Fruit fly (Drosophila melanogaster) whole organism, embryonic: ENCODE data around the gene CG31467.

Experiments used
- Adf1 ChIP-seq: fragments of 200-800 bp; sonication (Bioruptor generic); IDR thresholded peaks from 2 replicates; pipeline ENCODE4 v1.3.6; 2022; ENCODE audit warnings: missing biosample characterization, missing genetic modification characterization
- Aef1 ChIP-seq: fragments of 200-800 bp; sonication (Bioruptor generic); IDR thresholded peaks from 3 replicates; pipeline ENCODE4 v1.3.6; 2022; ENCODE audit warnings: missing biosample characterization, missing genetic modification characterization
- CG11723 ChIP-seq: fragments of 200-800 bp; sonication (Bioruptor generic); optimal IDR thresholded peaks from 2 replicates; lab custom pipeline; 2017; ENCODE audit warnings: missing biosample characterization, mild to moderate bottlenecking, missing genetic modification characterization
- CG12391 ChIP-seq: fragments of 200-800 bp; sonication (Bioruptor generic); optimal IDR thresholded peaks from 3 replicates; lab custom pipeline; 2018; ENCODE audit warnings: missing biosample characterization, mild to moderate bottlenecking, missing genetic modification characterization, moderate library complexity
- CG2116 ChIP-seq: fragments of 200-800 bp; sonication (Bioruptor generic); optimal IDR thresholded peaks from 3 replicates; lab custom pipeline; 2018; ENCODE audit warnings: missing biosample characterization, mild to moderate bottlenecking, missing genetic modification characterization
- CG31224 ChIP-seq: fragments of 200-800 bp; sonication (Bioruptor generic); IDR thresholded peaks from 2 replicates; pipeline ENCODE4 v1.3.6; 2022; ENCODE audit warnings: missing biosample characterization, missing genetic modification characterization
- CG31388 ChIP-seq: fragments of 200-800 bp; sonication (Bioruptor generic); optimal IDR thresholded peaks from 2 replicates; lab custom pipeline; 2016; ENCODE audit warnings: missing biosample characterization, missing genetic modification characterization
- CG31441 ChIP-seq: fragments of 200-800 bp; sonication (Bioruptor generic); IDR thresholded peaks from 2 replicates; pipeline ENCODE4 v1.3.6; 2022; ENCODE audit warnings: missing biosample characterization, missing genetic modification characterization
- CG6654 ChIP-seq: fragments of 200-800 bp; sonication (Bioruptor generic); optimal IDR thresholded peaks from 2 replicates; lab custom pipeline; 2017; ENCODE audit warnings: missing biosample characterization, mild to moderate bottlenecking, missing genetic modification characterization
- CG7357 ChIP-seq: fragments of 200-800 bp; sonication (Bioruptor generic); IDR thresholded peaks from 3 replicates; pipeline ENCODE4 v1.3.6; 2022; ENCODE audit warnings: missing biosample characterization, missing genetic modification characterization
- CG8478 ChIP-seq: fragments of >200 bp; optimal IDR thresholded peaks from 2 replicates; lab custom pipeline; 2018
- CG8944 ChIP-seq: fragments of 200-800 bp; sonication (Bioruptor generic); optimal IDR thresholded peaks from 3 replicates; lab custom pipeline; 2016; ENCODE audit warnings: missing biosample characterization, missing genetic modification characterization
- CG9609 ChIP-seq: fragments of 200-800 bp; sonication (Bioruptor generic); optimal IDR thresholded peaks from 3 replicates; lab custom pipeline; 2016; ENCODE audit warnings: missing biosample characterization, missing genetic modification characterization
- CG9797 ChIP-seq: fragments of 200-800 bp; sonication (Bioruptor generic); optimal IDR thresholded peaks from 3 replicates; lab custom pipeline; 2018; ENCODE audit warnings: missing biosample characterization, mild to moderate bottlenecking, missing genetic modification characterization
- CG9817 ChIP-seq: fragments of 200-800 bp; sonication (Bioruptor generic); optimal IDR thresholded peaks from 2 replicates; lab custom pipeline; 2018; ENCODE audit warnings: missing biosample characterization, mild to moderate bottlenecking, missing genetic modification characterization, moderate library complexity
- Deaf1 ChIP-seq: fragments of 200-800 bp; optimal IDR thresholded peaks from 3 replicates; lab custom pipeline; 2019; ENCODE audit warnings: missing biosample characterization, mild to moderate bottlenecking, missing genetic modification characterization, moderate library complexity
- Dip2 ChIP-seq: fragments of 200-800 bp; sonication (Bioruptor generic); IDR thresholded peaks from 2 replicates; pipeline ENCODE4 v1.3.6; 2022; ENCODE audit warnings: missing biosample characterization, missing genetic modification characterization
- Dref ChIP-seq: fragments of 200-800 bp; sonication (Bioruptor generic); IDR thresholded peaks from 2 replicates; pipeline ENCODE4 v1.3.6; 2022; ENCODE audit warnings: missing biosample characterization, missing genetic modification characterization
- Fer3 ChIP-seq: fragments of 200-800 bp; sonication (Bioruptor generic); optimal IDR thresholded peaks from 2 replicates; lab custom pipeline; 2018; ENCODE audit warnings: missing biosample characterization, mild to moderate bottlenecking, missing genetic modification characterization, moderate library complexity
- HmgD ChIP-seq: fragments of 200-800 bp; sonication (Bioruptor generic); optimal IDR thresholded peaks from 3 replicates; lab custom pipeline; 2016; ENCODE audit warnings: missing biosample characterization, missing genetic modification characterization
- Lim3 ChIP-seq: fragments of 200-800 bp; sonication (Bioruptor generic); IDR thresholded peaks from 2 replicates; pipeline ENCODE4 v1.3.6; 2022; ENCODE audit warnings: missing biosample characterization, missing genetic modification characterization
- Lpt ChIP-seq: fragments of >200 bp; optimal IDR thresholded peaks from 2 replicates; lab custom pipeline; 2018; ENCODE audit warnings: missing biosample characterization, missing genetic modification characterization
- Max ChIP-seq: fragments of 200-800 bp; sonication (Bioruptor generic); optimal IDR thresholded peaks from 2 replicates; lab custom pipeline; 2016; ENCODE audit warnings: missing biosample characterization, mild to moderate bottlenecking, missing genetic modification characterization
- NFAT ChIP-seq: fragments of 200-800 bp; sonication (Bioruptor generic); IDR thresholded peaks from 2 replicates; pipeline ENCODE4 v1.3.6; 2022; ENCODE audit warnings: missing biosample characterization, missing genetic modification characterization
- NfI ChIP-seq: fragments of 200-800 bp; sonication (Bioruptor generic); optimal IDR thresholded peaks from 3 replicates; lab custom pipeline; 2018; ENCODE audit warnings: missing biosample characterization, mild to moderate bottlenecking, missing genetic modification characterization, moderate library complexity
- Scr ChIP-seq: fragments of 200-800 bp; sonication (Bioruptor generic); IDR thresholded peaks from 2 replicates; pipeline ENCODE4 v1.3.6; 2022; ENCODE audit warnings: missing biosample characterization, missing genetic modification characterization; ENCODE audit not compliant: partially characterized antibody
- Sin3A ChIP-seq: fragments of >200 bp; optimal IDR thresholded peaks from 2 replicates; lab custom pipeline; 2018
- YL-1 ChIP-seq: fragments of 200-800 bp; sonication (Bioruptor generic); optimal IDR thresholded peaks from 3 replicates; lab custom pipeline; 2017; ENCODE audit warnings: missing biosample characterization, mild to moderate bottlenecking, missing genetic modification characterization
- caup ChIP-seq: fragments of 200-800 bp; sonication (Bioruptor generic); optimal IDR thresholded peaks from 3 replicates; lab custom pipeline; 2017; ENCODE audit warnings: missing biosample characterization, mild to moderate bottlenecking, missing genetic modification characterization, moderate library complexity; ENCODE audit not compliant: severe bottlenecking
- cg ChIP-seq: fragments of 200-800 bp; sonication (Bioruptor generic); optimal IDR thresholded peaks from 3 replicates; lab custom pipeline; 2019; ENCODE audit warnings: missing biosample characterization, mild to moderate bottlenecking, missing genetic modification characterization, moderate library complexity
- chn ChIP-seq: fragments of 200-800 bp; sonication (Bioruptor generic); optimal IDR thresholded peaks from 2 replicates; lab custom pipeline; 2016; ENCODE audit warnings: missing biosample characterization, missing genetic modification characterization
- ci ChIP-seq: fragments of 200-800 bp; sonication (Bioruptor generic); IDR thresholded peaks from 3 replicates; pipeline ENCODE4 v1.3.6; 2022; ENCODE audit warnings: missing biosample characterization, missing genetic modification characterization
- corto ChIP-seq: fragments of 200-800 bp; sonication (Bioruptor generic); optimal IDR thresholded peaks from 2 replicates; lab custom pipeline; 2016; ENCODE audit warnings: missing biosample characterization, mild to moderate bottlenecking, missing genetic modification characterization, moderate library complexity
- cwo ChIP-seq: fragments of 200-800 bp; sonication (Bioruptor generic); optimal IDR thresholded peaks from 3 replicates; lab custom pipeline; 2017; ENCODE audit warnings: missing biosample characterization, missing genetic modification characterization, mild to moderate bottlenecking, moderate library complexity, missing genetic modification reagents
- ems ChIP-seq: fragments of 200-800 bp; sonication (Bioruptor generic); optimal IDR thresholded peaks from 3 replicates; lab custom pipeline; 2016; ENCODE audit warnings: missing biosample characterization, missing genetic modification characterization
- eve ChIP-seq, 2 experiments: fragments of >200 bp; optimal IDR thresholded peaks; 2 replicates each; lab custom pipeline; 2017; ENCODE audit warnings: missing biosample characterization in 2 of 2, missing genetic modification characterization in 2 of 2
- gem ChIP-seq: fragments of 200-800 bp; sonication (Bioruptor generic); optimal IDR thresholded peaks from 2 replicates; lab custom pipeline; 2019; ENCODE audit warnings: missing biosample characterization, mild to moderate bottlenecking, missing genetic modification characterization, moderate library complexity
- inv ChIP-seq: fragments of 200-800 bp; sonication (Bioruptor generic); IDR thresholded peaks from 2 replicates; pipeline ENCODE4 v1.3.6; 2022; ENCODE audit warnings: missing biosample characterization, missing genetic modification characterization; ENCODE audit not compliant: partially characterized antibody
- jigr1 ChIP-seq: fragments of 200-800 bp; sonication (Bioruptor generic); IDR thresholded peaks from 3 replicates; pipeline ENCODE4 v1.3.6; 2022; ENCODE audit warnings: missing biosample characterization, missing genetic modification characterization
- kay ChIP-seq: fragments of 200-800 bp; sonication (Bioruptor generic); optimal IDR thresholded peaks from 2 replicates; lab custom pipeline; 2016; ENCODE audit warnings: missing biosample characterization, missing genetic modification characterization
- kni ChIP-seq: fragments of 200-800 bp; sonication (Bioruptor generic); optimal IDR thresholded peaks from 3 replicates; lab custom pipeline; 2017; ENCODE audit warnings: mild to moderate bottlenecking, missing biosample characterization, missing genetic modification reagents, missing genetic modification characterization
- knrl ChIP-seq: fragments of 200-800 bp; sonication (Bioruptor generic); IDR thresholded peaks from 3 replicates; pipeline ENCODE4 v1.3.6; 2022; ENCODE audit warnings: missing biosample characterization, missing genetic modification characterization; ENCODE audit not compliant: partially characterized antibody
- luna ChIP-seq: fragments of 200-800 bp; sonication (Bioruptor generic); optimal IDR thresholded peaks from 2 replicates; lab custom pipeline; 2016; ENCODE audit warnings: missing biosample characterization, missing genetic modification characterization
- maf-S ChIP-seq: fragments of 200-800 bp; sonication (Bioruptor generic); optimal IDR thresholded peaks from 2 replicates; lab custom pipeline; 2016; ENCODE audit warnings: missing biosample characterization, missing genetic modification characterization
- peb ChIP-seq: fragments of 200-800 bp; sonication (Bioruptor generic); IDR thresholded peaks from 2 replicates; pipeline ENCODE4 v1.3.6; 2022; ENCODE audit warnings: missing biosample characterization, missing genetic modification characterization
- pita ChIP-seq: fragments of 200-800 bp; sonication (Bioruptor generic); optimal IDR thresholded peaks from 2 replicates; lab custom pipeline; 2017; ENCODE audit warnings: missing biosample characterization, mild to moderate bottlenecking, missing genetic modification characterization
- scrt ChIP-seq: fragments of 200-800 bp; sonication (Bioruptor generic); optimal IDR thresholded peaks from 2 replicates; lab custom pipeline; 2018; ENCODE audit warnings: missing biosample characterization, mild to moderate bottlenecking, missing genetic modification characterization, moderate library complexity
- sens ChIP-seq: fragments of 200-800 bp; sonication (Bioruptor generic); peaks from one replicate; lab custom pipeline; 2016; ENCODE audit warnings: missing biosample characterization, missing genetic modification characterization
- sens-2 ChIP-seq: fragments of 200-800 bp; sonication (Bioruptor generic); IDR thresholded peaks from 2 replicates; pipeline ENCODE4 v1.3.6; 2022; ENCODE audit warnings: missing biosample characterization, missing genetic modification characterization
- sna ChIP-seq: fragments of 200-800 bp; sonication (Bioruptor generic); IDR thresholded peaks from 2 replicates; pipeline ENCODE4 v1.3.6; 2022; ENCODE audit warnings: missing biosample characterization, missing genetic modification characterization; ENCODE audit not compliant: partially characterized antibody
- tio ChIP-seq: fragments of 200-800 bp; sonication (Bioruptor generic); optimal IDR thresholded peaks from 2 replicates; lab custom pipeline; 2017; ENCODE audit warnings: missing biosample characterization, missing genetic modification characterization, inconsistent platforms
- trem ChIP-seq: fragments of 200-800 bp; optimal IDR thresholded peaks from 3 replicates; lab custom pipeline; 2019; ENCODE audit warnings: missing biosample characterization, mild to moderate bottlenecking, missing genetic modification characterization, moderate library complexity

The CG31467 gene

dm6 chr3R:10655968-10656367, 50.7 kb downstream of the CG31467 start (continued):
- TF ChIP-seq caup (GFP tag; lab: Kevin White, UChicago) (no peak), CG9797 (GFP tag; lab: Kevin White, UChicago) (no peak), NfI (GFP tag; lab: Kevin White, UChicago) (no peak), Lpt (GFP tag; lab: Kevin White, UChicago) (no peak), HmgD (GFP tag; lab: Kevin White, UChicago) (no peak), CG9609 (no peak), knrl (GFP tag; lab: Robert Waterston, UW) (no peak), jigr1 (GFP tag; lab: Robert Waterston, UW) (no peak), luna (GFP tag; lab: Kevin White, UChicago) (no peak), sna (no peak), scrt (GFP tag; lab: Kevin White, UChicago) (no peak), Adf1 (GFP tag; lab: Robert Waterston, UW) (no peak), sens-2 (GFP tag; lab: Robert Waterston, UW) (no peak), ems (no peak), CG8478 (no peak), cg (GFP tag; lab: Kevin White, UChicago) (no peak), Dip2 (GFP tag; lab: Robert Waterston, UW) (no peak), CG8944 (GFP tag; lab: Kevin White, UChicago) (no peak), CG12391 (tag; lab: Kevin White, UChicago) (peak; percentile 18), gem (tag; lab: Kevin White, UChicago) (peak; percentile 69), Dref (GFP tag; lab: Robert Waterston, UW) (no peak), eve (GFP tag; optimal IDR thresholded peaks at IDR 0.05; lab: Kevin White, UChicago) (peak in 1 of 2 experiments; percentile 19), tio (GFP tag; lab: Kevin White, UChicago) (peak; percentile 23), Sin3A (lab: Kevin White, UChicago) (no peak), CG31441 (GFP tag; lab: Robert Waterston, UW) (no peak), CG31388 (GFP tag; lab: Kevin White, UChicago) (no peak), CG11723 (GFP tag; lab: Kevin White, UChicago) (no peak), Deaf1 (tag; lab: Kevin White, UChicago) (no peak), trem (no peak), cwo (GFP tag; lab: Kevin White, UChicago) (no peak), CG7357 (GFP tag; lab: Robert Waterston, UW) (no peak), YL-1 (no peak), CG6654 (GFP tag; lab: Kevin White, UChicago) (no peak), Aef1 (GFP tag; lab: Robert Waterston, UW) (peak; percentile 9; the same call in 1 of the 3 replicates), inv (GFP tag; lab: Robert Waterston, UW) (no peak), ci (GFP tag; lab: Robert Waterston, UW) (no peak), Lim3 (GFP tag; lab: Robert Waterston, UW) (no peak), maf-S (no peak), Max (GFP tag; lab: Kevin White, UChicago) (no peak), NFAT (GFP tag; lab: Robert Waterston, UW) (no peak), CG31224 (GFP tag; lab: Robert Waterston, UW) (no peak), sens (peak; percentile 89), Scr (GFP tag; lab: Robert Waterston, UW) (no peak), kni (GFP tag; lab: Kevin White, UChicago) (no peak), CG2116 (GFP tag; lab: Kevin White, UChicago) (no peak), chn (GFP tag; lab: Kevin White, UChicago) (peak; percentile 7), kay (GFP tag; lab: Kevin White, UChicago) (no peak), CG9817 (tag; lab: Kevin White, UChicago) (no peak), peb (no peak), corto (no peak), pita (GFP tag; lab: Kevin White, UChicago) (no peak), Fer3 (tag; lab: Kevin White, UChicago) (no peak)
- TF ChIP-seq, all 482 proteins: peak for 99
